Fruit fly (Drosophila melanogaster) whole organism, wandering third instar larva: ENCODE data around the gene Dscam4.

Experiments used
- Dif ChIP-seq: fragments of 200-275, 200-300 bp; sonication (Bioruptor generic); optimal IDR thresholded peaks from 2 replicates; lab custom pipeline; 2018; ENCODE audit warnings: missing biosample characterization, missing genetic modification characterization; ENCODE audit not compliant: partially characterized antibody
- Hr78 ChIP-seq: fragments of >200 bp; optimal IDR thresholded peaks from 2 replicates; lab custom pipeline; 2017; ENCODE audit warnings: missing biosample characterization, missing genetic modification characterization
- Sp1 ChIP-seq: fragments of 200-800 bp; sonication (Bioruptor generic); optimal IDR thresholded peaks from 3 replicates; lab custom pipeline; 2019; ENCODE audit warnings: missing biosample characterization, mild to moderate bottlenecking, missing genetic modification characterization, moderate library complexity
- Vsx2 ChIP-seq: fragments of 200-300, 225-300 bp; sonication (Bioruptor generic); optimal IDR thresholded peaks from 2 replicates; lab custom pipeline; 2018; ENCODE audit warnings: missing biosample characterization, missing genetic modification characterization; ENCODE audit not compliant: partially characterized antibody
- br ChIP-seq: fragments of 200-800 bp; sonication (Bioruptor generic); optimal IDR thresholded peaks from 2 replicates; lab custom pipeline; 2016; ENCODE audit warnings: missing biosample characterization, missing genetic modification characterization
- tai ChIP-seq: sonication (Bioruptor generic); optimal IDR thresholded peaks from 2 replicates; lab custom pipeline; 2016; ENCODE audit warnings: missing biosample characterization, missing genetic modification characterization

DNA sequence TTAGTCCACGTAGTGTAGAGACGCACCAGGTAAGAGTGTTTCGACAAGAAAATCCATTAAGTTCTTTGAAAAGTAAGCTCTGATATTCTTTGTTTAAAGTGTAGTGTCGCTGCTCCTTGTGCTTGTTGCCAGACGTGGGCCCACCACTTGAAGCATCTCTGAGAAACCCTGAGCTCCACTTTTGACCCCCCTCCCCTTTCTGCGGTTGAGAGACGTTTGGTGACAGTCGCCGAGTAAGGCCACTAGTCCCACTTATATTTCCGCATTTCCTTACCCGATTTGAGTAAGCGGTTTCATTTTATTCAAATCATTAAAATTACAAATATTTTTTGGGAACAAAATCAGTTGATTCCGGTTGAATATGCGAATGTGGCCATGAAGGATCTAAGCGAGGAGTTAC lies 26.9 kb upstream of the Dscam4 start, which contains the start of gene CG8006:
- TF ChIP-seq br (GFP tag; lab: Kevin White, UChicago) (no peak), Vsx2 (GFP tag; lab: Kevin White, UChicago) (no peak), Sp1 (GFP tag; lab: Kevin White, UChicago) (no peak), Hr78 (GFP tag; lab: Kevin White, UChicago) (no peak), tai (GFP tag; lab: Kevin White, UChicago) (no peak), Dif (GFP tag; lab: Kevin White, UChicago) (no peak)
